Fruit fly (Drosophila melanogaster) whole organism, embryonic: ENCODE data around the gene Polr2I.
A peak's percentile ranks its signal among the peaks of the same experiment; 100 is the strongest.

Source experiments
- B-H1 ChIP-seq: fragments of 200-800 bp; sonication (Bioruptor generic); IDR thresholded peaks from 3 replicates; pipeline ENCODE4 v1.3.6; 2022; ENCODE audit warnings: missing biosample characterization, missing genetic modification characterization
- BEAF-32 ChIP-seq: fragments of 200-800 bp; sonication (Bioruptor generic); optimal IDR thresholded peaks from 3 replicates; lab custom pipeline; 2017; ENCODE audit warnings: missing biosample characterization, missing genetic modification characterization, mild to moderate bottlenecking, moderate library complexity, missing genetic modification reagents
- Bteb2 ChIP-seq: fragments of 200-800 bp; sonication (Bioruptor generic); optimal IDR thresholded peaks from 2 replicates; lab custom pipeline; 2016; ENCODE audit warnings: missing biosample characterization, missing genetic modification characterization
- CG10543 ChIP-seq: fragments of 200-800 bp; sonication (Bioruptor generic); optimal IDR thresholded peaks from 3 replicates; lab custom pipeline; 2017; ENCODE audit warnings: missing biosample characterization, mild to moderate bottlenecking, missing genetic modification characterization, moderate library complexity
- CG12769 ChIP-seq: fragments of 200-800 bp; sonication (Bioruptor generic); optimal IDR thresholded peaks from 2 replicates; lab custom pipeline; 2019; ENCODE audit warnings: missing biosample characterization, mild to moderate bottlenecking, missing genetic modification characterization, moderate library complexity
- CG13123 ChIP-seq: fragments of 200-800 bp; sonication (Bioruptor generic); optimal IDR thresholded peaks from 2 replicates; lab custom pipeline; 2016; ENCODE audit warnings: missing biosample characterization, missing genetic modification characterization
- CG13894 ChIP-seq: fragments of 200-800 bp; sonication (Bioruptor generic); optimal IDR thresholded peaks from 3 replicates; lab custom pipeline; 2018; ENCODE audit warnings: missing biosample characterization, mild to moderate bottlenecking, missing genetic modification characterization, moderate library complexity
- CG14860 ChIP-seq: fragments of 200-800 bp; sonication (Bioruptor generic); IDR thresholded peaks from 3 replicates; pipeline ENCODE4 v1.3.6; 2022; ENCODE audit warnings: missing biosample characterization, missing genetic modification characterization; ENCODE audit not compliant: partially characterized antibody
- CG15269 ChIP-seq: fragments of 200-800 bp; sonication (Bioruptor generic); optimal IDR thresholded peaks from 2 replicates; lab custom pipeline; 2018; ENCODE audit warnings: missing biosample characterization, mild to moderate bottlenecking, missing genetic modification characterization, moderate library complexity
- CG1603 ChIP-seq: fragments of 200-800 bp; sonication (Bioruptor generic); optimal IDR thresholded peaks from 2 replicates; lab custom pipeline; 2019; ENCODE audit warnings: missing biosample characterization, mild to moderate bottlenecking, missing genetic modification characterization, moderate library complexity
- CG32772 ChIP-seq: fragments of 200-800 bp; sonication (Bioruptor generic); IDR thresholded peaks from 2 replicates; pipeline ENCODE4 v1.3.6; 2022; ENCODE audit warnings: missing biosample characterization, missing genetic modification characterization
- CG33213 ChIP-seq: fragments of 200-800 bp; sonication (Bioruptor generic); optimal IDR thresholded peaks from 3 replicates; lab custom pipeline; 2016; ENCODE audit warnings: missing biosample characterization, missing genetic modification characterization
- CG33557 ChIP-seq: fragments of 200-800 bp; sonication (Bioruptor generic); optimal IDR thresholded peaks from 2 replicates; lab custom pipeline; 2019; ENCODE audit warnings: missing biosample characterization, mild to moderate bottlenecking, missing genetic modification characterization, moderate library complexity
- CG4820 ChIP-seq: fragments of 200-800 bp; sonication (Bioruptor generic); optimal IDR thresholded peaks from 3 replicates; lab custom pipeline; 2016; ENCODE audit warnings: missing biosample characterization, missing genetic modification characterization
- CG4854 ChIP-seq: fragments of 200-800 bp; sonication (Bioruptor generic); optimal IDR thresholded peaks from 2 replicates; lab custom pipeline; 2016; ENCODE audit warnings: missing biosample characterization, missing genetic modification characterization, inconsistent platforms
- CG6175 ChIP-seq: fragments of 200-800 bp; sonication (Bioruptor generic); IDR thresholded peaks from 3 replicates; pipeline ENCODE4 v1.3.6; 2022; ENCODE audit warnings: missing biosample characterization, missing genetic modification characterization
- CG7963 ChIP-seq: fragments of 200-800 bp; sonication (Bioruptor generic); IDR thresholded peaks from 3 replicates; pipeline ENCODE4 v1.3.6; 2022; ENCODE audit warnings: missing biosample characterization, missing genetic modification characterization; ENCODE audit not compliant: partially characterized antibody
- CG8765 ChIP-seq: fragments of 200-800 bp; sonication (Bioruptor generic); IDR thresholded peaks from 2 replicates; pipeline ENCODE4 v1.3.6; 2022; ENCODE audit warnings: missing biosample characterization, missing genetic modification characterization
- CG9876 ChIP-seq: fragments of 200-800 bp; sonication (Bioruptor generic); optimal IDR thresholded peaks from 2 replicates; lab custom pipeline; 2016; ENCODE audit warnings: missing biosample characterization, missing genetic modification characterization
- CTCF ChIP-seq: fragments of 200-800 bp; sonication (Bioruptor generic); optimal IDR thresholded peaks from 2 replicates; lab custom pipeline; 2017; ENCODE audit warnings: missing biosample characterization, mild to moderate bottlenecking, missing genetic modification characterization, moderate library complexity
- D ChIP-seq, 2 experiments: fragments of 200-800 bp in 1 of 2; fragments of >200 bp in 1 of 2; sonication (Bioruptor generic) in 1 of 2; optimal IDR thresholded peaks; 2 replicates in 1 of 2; 3 replicates in 1 of 2; lab custom pipeline; 2017; ENCODE audit warnings: mild to moderate bottlenecking in 1 of 2, missing biosample characterization in 1 of 2, missing genetic modification characterization in 1 of 2, missing genetic modification reagents in 1 of 2
- D19A ChIP-seq: fragments of 200-800 bp; optimal IDR thresholded peaks from 3 replicates; lab custom pipeline; 2019; ENCODE audit warnings: missing biosample characterization, mild to moderate bottlenecking, missing genetic modification characterization, moderate library complexity
- D19B ChIP-seq: fragments of 200-800 bp; sonication (Bioruptor generic); optimal IDR thresholded peaks from 2 replicates; lab custom pipeline; 2017; ENCODE audit warnings: missing biosample characterization, mild to moderate bottlenecking, missing genetic modification characterization
- Dbx ChIP-seq: fragments of 200-800 bp; sonication (Bioruptor generic); IDR thresholded peaks from 3 replicates; pipeline ENCODE4 v1.3.6; 2022; ENCODE audit warnings: missing biosample characterization, missing genetic modification characterization
- Dip2 ChIP-seq: fragments of 200-800 bp; sonication (Bioruptor generic); IDR thresholded peaks from 2 replicates; pipeline ENCODE4 v1.3.6; 2022; ENCODE audit warnings: missing biosample characterization, missing genetic modification characterization
- Drgx ChIP-seq: fragments of 200-800 bp; sonication (Bioruptor generic); IDR thresholded peaks from 2 replicates; pipeline ENCODE4 v1.3.6; 2022; ENCODE audit warnings: missing biosample characterization, missing genetic modification characterization
- Eip74EF ChIP-seq, 2 experiments: fragments of 200-800 bp in 1 of 2; fragments of >200 bp in 1 of 2; sonication (Bioruptor generic) in 1 of 2; optimal IDR thresholded peaks; 2 replicates each; lab custom pipeline; 2017 to 2019; ENCODE audit warnings: missing biosample characterization in 2 of 2, missing genetic modification characterization in 2 of 2, mild to moderate bottlenecking in 1 of 2, moderate library complexity in 1 of 2
- Fer1 ChIP-seq: fragments of 200-800 bp; sonication (Bioruptor generic); optimal IDR thresholded peaks from 2 replicates; lab custom pipeline; 2017; ENCODE audit warnings: missing biosample characterization, mild to moderate bottlenecking, missing genetic modification characterization
- Fer2 ChIP-seq: fragments of 200-800 bp; sonication (Bioruptor generic); optimal IDR thresholded peaks from 2 replicates; lab custom pipeline; 2018; ENCODE audit warnings: missing biosample characterization, mild to moderate bottlenecking, missing genetic modification characterization, moderate library complexity
- Gsc ChIP-seq: fragments of 200-800 bp; sonication (Bioruptor generic); IDR thresholded peaks from 2 replicates; pipeline ENCODE4 v1.3.6; 2022; ENCODE audit warnings: missing biosample characterization, missing genetic modification characterization
- HmgZ ChIP-seq: fragments of 200-800 bp; sonication (Bioruptor generic); optimal IDR thresholded peaks from 2 replicates; lab custom pipeline; 2018; ENCODE audit warnings: missing biosample characterization, mild to moderate bottlenecking, missing genetic modification characterization
- Mad ChIP-seq: fragments of 200-800 bp; sonication (Bioruptor generic); optimal IDR thresholded peaks from 2 replicates; lab custom pipeline; 2016; ENCODE audit warnings: missing biosample characterization, missing genetic modification characterization
- Opbp ChIP-seq: fragments of 200-800 bp; sonication (Bioruptor generic); IDR thresholded peaks from 3 replicates; pipeline ENCODE4 v1.3.6; 2022; ENCODE audit warnings: missing biosample characterization, missing genetic modification characterization; ENCODE audit not compliant: partially characterized antibody
- Rfx ChIP-seq: fragments of 200-800 bp; sonication (Bioruptor generic); IDR thresholded peaks from 2 replicates; pipeline ENCODE4 v1.3.6; 2022; ENCODE audit warnings: missing biosample characterization, missing genetic modification characterization
- Tbp ChIP-seq: fragments of >200 bp; optimal IDR thresholded peaks from 2 replicates; lab custom pipeline; 2018; ENCODE audit warnings: missing biosample characterization, missing genetic modification characterization
- abd-A ChIP-seq: fragments of 200-800 bp; sonication (Bioruptor generic); optimal IDR thresholded peaks from 3 replicates; lab custom pipeline; 2019; ENCODE audit warnings: missing biosample characterization, mild to moderate bottlenecking, missing genetic modification characterization, moderate library complexity
- amos ChIP-seq: fragments of 200-800 bp; sonication (Bioruptor generic); IDR thresholded peaks from 2 replicates; pipeline ENCODE4 v1.3.6; 2022; ENCODE audit warnings: missing biosample characterization, missing genetic modification characterization; ENCODE audit not compliant: partially characterized antibody
- ash1 ChIP-seq: fragments of 200-800 bp; sonication (Bioruptor generic); optimal IDR thresholded peaks from 2 replicates; lab custom pipeline; 2018; ENCODE audit warnings: missing biosample characterization, mild to moderate bottlenecking, missing genetic modification characterization
- cwo ChIP-seq: fragments of 200-800 bp; sonication (Bioruptor generic); optimal IDR thresholded peaks from 3 replicates; lab custom pipeline; 2017; ENCODE audit warnings: missing biosample characterization, missing genetic modification characterization, mild to moderate bottlenecking, moderate library complexity, missing genetic modification reagents
- fd102C ChIP-seq: fragments of 200-800 bp; sonication (Bioruptor generic); optimal IDR thresholded peaks from 2 replicates; lab custom pipeline; 2018; ENCODE audit warnings: missing biosample characterization, mild to moderate bottlenecking, missing genetic modification characterization, moderate library complexity
- fd64A ChIP-seq: fragments of 200-800 bp; sonication (Bioruptor generic); optimal IDR thresholded peaks from 3 replicates; lab custom pipeline; 2018; ENCODE audit warnings: missing biosample characterization, mild to moderate bottlenecking, missing genetic modification characterization
- gro ChIP-seq: fragments of 200-800 bp; sonication (Bioruptor generic); optimal IDR thresholded peaks from 2 replicates; lab custom pipeline; 2016; ENCODE audit warnings: missing biosample characterization, missing genetic modification characterization
- ind ChIP-seq: fragments of 200-800 bp; sonication (Bioruptor generic); optimal IDR thresholded peaks from 3 replicates; lab custom pipeline; 2016; ENCODE audit warnings: missing biosample characterization, missing genetic modification characterization
- kay ChIP-seq: fragments of 200-800 bp; sonication (Bioruptor generic); optimal IDR thresholded peaks from 2 replicates; lab custom pipeline; 2016; ENCODE audit warnings: missing biosample characterization, missing genetic modification characterization
- lbe ChIP-seq: fragments of 200-800 bp; sonication (Bioruptor generic); optimal IDR thresholded peaks from 2 replicates; lab custom pipeline; 2016; ENCODE audit warnings: missing biosample characterization, mild to moderate bottlenecking, missing genetic modification characterization
- pnt ChIP-seq: fragments of 200-800 bp; sonication (Bioruptor generic); optimal IDR thresholded peaks from 3 replicates; lab custom pipeline; 2016; ENCODE audit warnings: missing biosample characterization, missing genetic modification characterization
- ranshi ChIP-seq: fragments of 200-800 bp; sonication (Bioruptor generic); IDR thresholded peaks from 2 replicates; pipeline ENCODE4 v1.3.6; 2022; ENCODE audit warnings: missing biosample characterization, missing genetic modification characterization
- sqz ChIP-seq: fragments of 200-800 bp; sonication (Bioruptor generic); optimal IDR thresholded peaks from 3 replicates; lab custom pipeline; 2018; ENCODE audit warnings: missing biosample characterization, mild to moderate bottlenecking, missing genetic modification characterization
- trh ChIP-seq: fragments of 200-800 bp; sonication (Bioruptor generic); optimal IDR thresholded peaks from 2 replicates; lab custom pipeline; 2016; ENCODE audit warnings: missing biosample characterization, missing genetic modification characterization
- zf30C ChIP-seq: fragments of 200-800 bp; sonication (Bioruptor generic); optimal IDR thresholded peaks from 3 replicates; lab custom pipeline; 2018; ENCODE audit warnings: missing biosample characterization, mild to moderate bottlenecking, missing genetic modification characterization

The Polr2I gene

DNA sequence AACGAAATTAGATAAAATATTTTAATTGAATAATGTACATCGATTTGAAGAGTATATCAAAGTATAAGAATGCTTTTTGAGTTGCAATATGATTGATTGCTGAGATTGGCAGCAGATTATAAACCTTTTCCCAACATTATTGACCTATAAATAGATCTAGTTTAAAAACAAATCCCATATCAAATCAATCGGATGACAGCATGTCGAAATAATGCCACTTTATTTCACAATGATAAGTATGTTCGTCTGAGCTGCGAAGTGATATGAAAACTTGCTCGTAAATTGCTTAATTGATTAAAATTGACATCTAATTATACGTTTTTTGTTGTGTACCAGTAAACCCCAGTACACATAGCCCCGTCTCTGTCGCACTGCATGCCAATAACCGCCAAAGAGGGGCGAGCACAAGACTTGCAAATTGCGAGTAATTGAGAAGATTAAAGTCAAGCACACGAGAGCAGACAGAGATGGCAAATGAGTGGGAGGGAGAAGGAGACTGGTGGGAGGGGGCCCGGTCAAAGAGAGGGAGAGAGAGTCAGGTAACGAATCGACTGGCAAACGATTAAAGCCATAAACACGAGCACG, 25.8 kb upstream of the Polr2I start (continued):
- TF ChIP-seq fd64A (no peak), Tbp (GFP tag; lab: Kevin White, UChicago) (no peak), cwo (GFP tag; lab: Kevin White, UChicago) (no peak), Fer2 (tag; lab: Kevin White, UChicago) (no peak), gro (peak; percentile 76), ash1 (GFP tag; lab: Kevin White, UChicago) (no peak), Fer1 (no peak), D19B (GFP tag; lab: Kevin White, UChicago) (peak; percentile 48), zf30C (GFP tag; lab: Kevin White, UChicago) (no peak), CG13894 (tag; lab: Kevin White, UChicago) (no peak), Rfx (GFP tag; lab: Robert Waterston, UW) (no peak), amos (GFP tag; lab: Robert Waterston, UW) (no peak), ind (GFP tag; lab: Kevin White, UChicago) (peak; percentile 34), Gsc (GFP tag; lab: Robert Waterston, UW) (no peak), kay (GFP tag; lab: Kevin White, UChicago) (no peak), D (optimal IDR thresholded peaks at IDR 0.05; lab: Kevin White, UChicago) (no peak), D (GFP tag; optimal IDR thresholded peaks at IDR 0.05; lab: Kevin White, UChicago) (no peak), lbe (GFP tag; lab: Kevin White, UChicago) (peak; percentile 68), Drgx (GFP tag; lab: Robert Waterston, UW) (no peak), CG10543 (GFP tag; lab: Kevin White, UChicago) (no peak), CG14860 (GFP tag; lab: Robert Waterston, UW) (no peak), Opbp (GFP tag; lab: Robert Waterston, UW) (no peak), B-H1 (GFP tag; lab: Robert Waterston, UW) (no peak), CG6175 (GFP tag; lab: Robert Waterston, UW) (no peak), Eip74EF (GFP tag; optimal IDR thresholded peaks at IDR 0.05; lab: Kevin White, UChicago) (peak in 1 of 2 experiments; percentile 18), trh (GFP tag; lab: Kevin White, UChicago) (no peak), abd-A (tag; lab: Kevin White, UChicago) (no peak), CG13123 (GFP tag; lab: Kevin White, UChicago) (no peak), D19A (tag; lab: Kevin White, UChicago) (peak; percentile 10), fd102C (GFP tag; lab: Kevin White, UChicago) (no peak), CG32772 (no peak), Bteb2 (GFP tag; lab: Kevin White, UChicago) (no peak), HmgZ (tag; lab: Kevin White, UChicago) (peak; percentile 4), CG8765 (GFP tag; lab: Robert Waterston, UW) (no peak), CG1603 (tag; lab: Kevin White, UChicago) (peak; percentile 32), CG15269 (tag; lab: Kevin White, UChicago) (peak; percentile 47), CG7963 (GFP tag; lab: Robert Waterston, UW) (no peak), CG33557 (GFP tag; lab: Kevin White, UChicago) (no peak), CG4854 (peak; percentile 7), CG12769 (no peak), CTCF (no peak), Dip2 (GFP tag; lab: Robert Waterston, UW) (no peak), pnt (GFP tag; lab: Kevin White, UChicago) (no peak), sqz (no peak), ranshi (GFP tag; lab: Robert Waterston, UW) (no peak), Dbx (GFP tag; lab: Robert Waterston, UW) (no peak), Mad (GFP tag; lab: Kevin White, UChicago) (no peak), CG4820 (no peak), CG33213 (GFP tag; lab: Kevin White, UChicago) (no peak), CG9876 (no peak), BEAF-32 (GFP tag; lab: Kevin White, UChicago) (no peak)
